Fruit fly (Drosophila melanogaster) whole organism, prepupa: ENCODE measurements around the gene Duox.
A peak's percentile ranks its signal among the peaks of the same experiment; 100 is the strongest.

Experiments
- CG10669 ChIP-seq: fragments of 200-800 bp; sonication (Bioruptor generic); optimal IDR thresholded peaks from 3 replicates; lab custom pipeline; 2018; ENCODE audit warnings: missing biosample characterization, mild to moderate bottlenecking, missing genetic modification characterization, moderate library complexity
- CG11762 ChIP-seq: fragments of 200-800 bp; sonication (Bioruptor generic); optimal IDR thresholded peaks from 3 replicates; lab custom pipeline; 2016; ENCODE audit warnings: missing biosample characterization, missing genetic modification characterization; ENCODE audit not compliant: insufficient read depth
- CG11902 ChIP-seq: fragments of 200-800 bp; sonication (Bioruptor generic); optimal IDR thresholded peaks from 3 replicates; lab custom pipeline; 2016; ENCODE audit warnings: missing biosample characterization, missing genetic modification characterization
- CG15336 ChIP-seq: fragments of 200-800 bp; sonication (Bioruptor generic); IDR thresholded peaks from 2 replicates; pipeline ENCODE4 v1.3.6; 2022; ENCODE audit warnings: missing biosample characterization, missing genetic modification characterization
- CG16779 ChIP-seq: fragments of 200-800 bp; sonication (Bioruptor generic); optimal IDR thresholded peaks from 3 replicates; lab custom pipeline; 2017; ENCODE audit warnings: missing biosample characterization, mild to moderate bottlenecking, missing genetic modification characterization
- CG3032 ChIP-seq: fragments of 200-800 bp; optimal IDR thresholded peaks from 2 replicates; lab custom pipeline; 2019; ENCODE audit warnings: missing biosample characterization, mild to moderate bottlenecking, missing genetic modification characterization, moderate library complexity
- CG31627 ChIP-seq: fragments of 200-800 bp; sonication (Bioruptor generic); optimal IDR thresholded peaks from 3 replicates; lab custom pipeline; 2016; ENCODE audit warnings: missing biosample characterization, missing genetic modification characterization
- CG32006 ChIP-seq: fragments of 200-800 bp; sonication (Bioruptor generic); optimal IDR thresholded peaks from 3 replicates; lab custom pipeline; 2017; ENCODE audit warnings: missing biosample characterization, mild to moderate bottlenecking, missing genetic modification characterization
- CG3919 ChIP-seq: fragments of 200-800 bp; sonication (Bioruptor generic); optimal IDR thresholded peaks from 3 replicates; lab custom pipeline; 2016; ENCODE audit warnings: missing biosample characterization, missing genetic modification characterization
- CG4318 ChIP-seq: fragments of 200-800 bp; sonication (Bioruptor generic); optimal IDR thresholded peaks from 3 replicates; lab custom pipeline; 2017; ENCODE audit warnings: missing biosample characterization, mild to moderate bottlenecking, missing genetic modification characterization
- CG6163 ChIP-seq: fragments of 200-800 bp; sonication (Bioruptor generic); IDR thresholded peaks from 3 replicates; pipeline ENCODE4 v1.3.6; 2022; ENCODE audit warnings: missing biosample characterization, missing genetic modification characterization
- CG6276 ChIP-seq: fragments of 200-800 bp; sonication (Bioruptor generic); optimal IDR thresholded peaks from 2 replicates; lab custom pipeline; 2017; ENCODE audit warnings: missing biosample characterization, mild to moderate bottlenecking, missing genetic modification characterization
- CG6808 ChIP-seq: fragments of 200-800 bp; sonication (Bioruptor generic); optimal IDR thresholded peaks from 3 replicates; lab custom pipeline; 2017; ENCODE audit warnings: missing biosample characterization, missing genetic modification characterization, mild to moderate bottlenecking, moderate library complexity, missing genetic modification reagents
- CG6854 ChIP-seq: fragments of 200-800 bp; sonication (Bioruptor generic); optimal IDR thresholded peaks from 2 replicates; lab custom pipeline; 2017; ENCODE audit warnings: missing biosample characterization, mild to moderate bottlenecking, missing genetic modification characterization
- CG7368 ChIP-seq: fragments of 200-800 bp; sonication (Bioruptor generic); optimal IDR thresholded peaks from 3 replicates; lab custom pipeline; 2016; ENCODE audit warnings: missing biosample characterization, missing genetic modification characterization
- CG8119 ChIP-seq: fragments of 200-800 bp; sonication (Bioruptor generic); IDR thresholded peaks from 3 replicates; pipeline ENCODE4 v1.3.6; 2022; ENCODE audit warnings: missing biosample characterization, missing genetic modification characterization
- CG8319 ChIP-seq: fragments of 200-800 bp; sonication (Bioruptor generic); optimal IDR thresholded peaks from 3 replicates; lab custom pipeline; 2016; ENCODE audit warnings: missing biosample characterization, missing genetic modification characterization
- CG8632 ChIP-seq: fragments of 200-800 bp; sonication (Bioruptor generic); optimal IDR thresholded peaks from 3 replicates; lab custom pipeline; 2016; ENCODE audit warnings: missing biosample characterization, missing genetic modification characterization
- Eip75B ChIP-seq: fragments of 200-800 bp; sonication (Bioruptor generic); optimal IDR thresholded peaks from 3 replicates; lab custom pipeline; 2016; ENCODE audit warnings: missing biosample characterization, missing genetic modification characterization
- Eip78C ChIP-seq: fragments of 200-800 bp; sonication (Bioruptor generic); peaks from one replicate; lab custom pipeline; 2016; ENCODE audit warnings: missing biosample characterization, missing genetic modification characterization
- Ets21C ChIP-seq: fragments of 200-800 bp; sonication (Bioruptor generic); optimal IDR thresholded peaks from 3 replicates; lab custom pipeline; 2016; ENCODE audit warnings: missing biosample characterization, missing genetic modification characterization
- Ets96B ChIP-seq: fragments of 200-800 bp; optimal IDR thresholded peaks from 2 replicates; lab custom pipeline; 2019; ENCODE audit warnings: missing biosample characterization, mild to moderate bottlenecking, missing genetic modification characterization, moderate library complexity
- Hr38 ChIP-seq: sonication (Bioruptor generic); optimal IDR thresholded peaks from 2 replicates; lab custom pipeline; 2016; ENCODE audit warnings: missing biosample characterization, missing genetic modification characterization
- Hr39 ChIP-seq: fragments of 200-800 bp; sonication (Bioruptor generic); optimal IDR thresholded peaks from 2 replicates; lab custom pipeline; 2016; ENCODE audit warnings: missing biosample characterization, missing genetic modification characterization
- Hr4 ChIP-seq: fragments of 200-800 bp; sonication (Bioruptor generic); optimal IDR thresholded peaks from 3 replicates; lab custom pipeline; 2016; ENCODE audit warnings: missing biosample characterization, missing genetic modification characterization
- Smox ChIP-seq: fragments of 200-800 bp; sonication (Bioruptor generic); optimal IDR thresholded peaks from 3 replicates; lab custom pipeline; 2016; ENCODE audit warnings: missing biosample characterization, missing genetic modification characterization
- achi ChIP-seq: fragments of 200-800 bp; sonication (Bioruptor generic); optimal IDR thresholded peaks from 3 replicates; lab custom pipeline; 2016; ENCODE audit warnings: missing biosample characterization, missing genetic modification characterization
- dsx ChIP-seq: fragments of 200-800 bp; optimal IDR thresholded peaks from 3 replicates; lab custom pipeline; 2019; ENCODE audit warnings: missing biosample characterization, mild to moderate bottlenecking, missing genetic modification characterization, moderate library complexity; ENCODE audit not compliant: poor library complexity, severe bottlenecking
- eg ChIP-seq: fragments of 200-800 bp; sonication (Bioruptor generic); IDR thresholded peaks from 3 replicates; pipeline ENCODE4 v1.3.6; 2022; ENCODE audit warnings: missing biosample characterization, missing genetic modification characterization
- esn ChIP-seq: fragments of 200-800 bp; sonication (Bioruptor generic); optimal IDR thresholded peaks from 2 replicates; lab custom pipeline; 2016; ENCODE audit warnings: missing biosample characterization, mild to moderate bottlenecking, missing genetic modification characterization, moderate library complexity
- fd59A ChIP-seq: fragments of 200-800 bp; sonication (Bioruptor generic); optimal IDR thresholded peaks from 2 replicates; lab custom pipeline; 2017; ENCODE audit warnings: missing biosample characterization, mild to moderate bottlenecking, missing genetic modification characterization, missing genetic modification reagents
- fd85E ChIP-seq: fragments of 200-800 bp; sonication (Bioruptor generic); optimal IDR thresholded peaks from 3 replicates; lab custom pipeline; 2016; ENCODE audit warnings: missing biosample characterization, missing genetic modification characterization
- fkh ChIP-seq: fragments of 200-800 bp; sonication (Bioruptor generic); optimal IDR thresholded peaks from 3 replicates; lab custom pipeline; 2017; ENCODE audit warnings: missing biosample characterization, mild to moderate bottlenecking, missing genetic modification characterization, moderate library complexity
- lz ChIP-seq: fragments of 200-800 bp; sonication (Bioruptor generic); optimal IDR thresholded peaks from 3 replicates; lab custom pipeline; 2016; ENCODE audit warnings: missing biosample characterization, missing genetic modification characterization
- net ChIP-seq: fragments of 200-800 bp; sonication (Bioruptor generic); optimal IDR thresholded peaks from 3 replicates; lab custom pipeline; 2016; ENCODE audit warnings: missing biosample characterization, missing genetic modification characterization
- pdm3 ChIP-seq: fragments of 200-800 bp; sonication (Bioruptor generic); optimal IDR thresholded peaks from 3 replicates; lab custom pipeline; 2016; ENCODE audit warnings: missing biosample characterization, missing genetic modification characterization
- svp ChIP-seq: fragments of 200-800 bp; sonication (Bioruptor generic); peaks from one replicate; lab custom pipeline; 2016; ENCODE audit warnings: missing biosample characterization, missing genetic modification characterization

The Duox gene

DNA sequence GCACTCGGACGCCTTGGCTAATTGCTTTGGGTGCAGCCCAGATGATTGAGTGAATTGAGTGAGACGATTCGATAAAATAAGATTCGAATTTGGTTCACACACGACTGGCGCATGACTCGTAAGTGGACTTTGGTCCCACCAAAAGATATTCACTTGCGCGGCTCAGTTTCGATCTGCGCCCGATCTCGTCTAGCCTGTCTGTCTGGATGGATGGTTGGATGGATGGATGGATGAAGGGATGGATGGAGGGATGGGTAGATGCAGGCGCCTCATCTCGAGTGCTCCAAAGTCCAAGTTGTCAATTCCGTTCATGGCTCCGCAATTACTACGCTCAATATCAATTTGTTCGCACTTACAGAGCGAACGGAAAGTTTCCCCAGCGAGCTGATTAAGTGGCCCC is 27.5 kb downstream of the Duox start (continued):
- TF ChIP-seq Hr39 (GFP tag; lab: Kevin White, UChicago) (no peak), CG16779 (peak; percentile 39), CG6276 (peak; percentile 88), fkh (GFP tag; lab: Kevin White, UChicago) (no peak), CG6808 (peak; percentile 84), Hr38 (GFP tag; lab: Kevin White, UChicago) (peak; percentile 27), fd59A (GFP tag; lab: Kevin White, UChicago) (no peak), CG4318 (no peak), fd85E (GFP tag; lab: Kevin White, UChicago) (no peak), CG3919 (GFP tag; lab: Kevin White, UChicago) (peak; percentile 43), CG8632 (GFP tag; lab: Kevin White, UChicago) (no peak), net (GFP tag; lab: Kevin White, UChicago) (peak; percentile 38), CG11902 (GFP tag; lab: Kevin White, UChicago) (no peak), CG3032 (peak; percentile 16), pdm3 (GFP tag; lab: Kevin White, UChicago) (no peak)

DNA sequence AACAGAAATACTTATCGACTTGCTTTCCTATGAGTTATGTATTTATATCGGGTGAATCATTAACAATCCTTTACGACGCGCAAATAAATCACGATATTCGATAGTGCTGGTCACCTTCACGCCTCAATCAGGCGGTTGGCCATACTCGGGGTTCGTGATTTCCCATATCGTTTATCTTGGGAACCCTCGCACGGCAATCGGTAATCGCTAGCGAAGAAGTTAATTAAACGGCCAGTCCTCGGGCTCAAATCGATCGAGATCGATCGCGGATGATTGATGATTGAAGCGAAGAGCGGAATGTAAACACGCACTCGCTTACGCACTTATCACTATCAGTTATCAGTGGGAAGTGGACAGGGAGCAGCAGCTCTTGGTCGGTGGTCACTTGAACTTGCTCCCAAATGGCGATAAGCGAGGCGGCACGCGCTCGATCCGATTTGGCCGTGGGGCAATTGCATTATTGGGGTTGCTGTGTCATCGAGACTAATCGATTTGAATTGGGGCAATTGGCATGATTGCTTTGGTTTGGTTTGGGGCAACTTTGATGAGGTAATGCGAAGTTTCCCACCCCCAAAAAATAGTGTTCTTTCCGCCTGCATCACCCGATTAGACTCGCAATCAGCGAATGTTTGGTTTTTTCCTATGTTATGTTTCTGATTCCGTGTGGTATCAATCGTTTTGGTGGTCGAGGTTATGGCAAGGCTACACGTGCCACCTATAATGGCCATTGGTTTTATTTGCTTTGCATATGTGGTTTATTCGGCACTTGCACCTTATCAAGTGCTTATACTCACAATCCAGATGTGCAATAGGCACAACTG is 28.9 kb downstream of the Duox start:
- TF ChIP-seq CG3919 (GFP tag; lab: Kevin White, UChicago) (no peak), svp (peak; percentile 91)
- TF ChIP-seq, all 60 proteins: peak for 1

DNA sequence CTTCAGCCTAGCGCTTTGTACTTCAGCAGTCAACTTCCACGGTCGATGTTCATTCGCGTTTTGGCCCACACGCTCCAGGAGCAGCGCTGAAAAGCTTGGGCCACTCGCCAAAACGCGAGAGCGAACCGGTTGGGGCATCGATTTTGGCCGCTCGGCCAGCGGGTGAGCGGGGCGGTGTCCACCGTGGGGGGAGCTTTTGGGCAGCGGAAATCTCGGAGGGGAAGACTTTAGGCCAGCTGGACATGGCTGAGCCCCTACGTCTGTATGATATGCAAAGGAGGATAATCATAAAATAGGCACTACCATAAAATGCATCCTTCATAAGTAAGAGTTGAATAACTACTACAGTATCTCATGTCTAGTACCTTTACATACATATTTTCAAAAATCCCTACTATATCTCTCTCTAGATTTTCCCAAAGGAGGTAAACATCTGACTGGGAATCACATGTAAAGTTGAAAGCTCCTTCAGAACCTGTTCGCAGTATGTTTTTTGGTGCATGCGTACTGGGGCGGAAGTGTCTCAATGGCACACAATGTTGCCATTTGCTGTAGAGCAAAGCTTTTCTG is 30.1 kb downstream of the Duox start, which contains the start of gene Syt1:
Gene Syt1, minus strand, starts transcription at position 71 of the 570 bp plus-strand sequence.
- TF ChIP-seq fd85E (GFP tag; lab: Kevin White, UChicago) = no peak
- no peak for TF ChIP-seq CG3032
- TF ChIP-seq CG11762 (GFP tag; lab: Kevin White, UChicago) = no peak
- no peak for TF ChIP-seq CG32006 (GFP tag; lab: Kevin White, UChicago)
- no peak for TF ChIP-seq achi (GFP tag; lab: Kevin White, UChicago)
- TF ChIP-seq Hr38 (GFP tag; lab: Kevin White, UChicago) = no peak
- peak; percentile 51; the same call in 1 of the 3 replicates for TF ChIP-seq CG6163 (GFP tag; lab: Robert Waterston, UW)
- 0 out of 3 replicates have a peak, but pooled peaks have one; percentile 13 for TF ChIP-seq eg (GFP tag; lab: Robert Waterston, UW)
- TF ChIP-seq svp = peak; percentile 28
- no peak for TF ChIP-seq CG7368
- no peak for TF ChIP-seq CG31627
- no peak for TF ChIP-seq CG8119 (GFP tag; lab: Robert Waterston, UW)
- no peak for TF ChIP-seq pdm3 (GFP tag; lab: Kevin White, UChicago)
- peak; percentile 8 for TF ChIP-seq Hr4 (GFP tag; lab: Kevin White, UChicago)
- no peak for TF ChIP-seq esn (GFP tag; lab: Kevin White, UChicago)
- TF ChIP-seq lz = no peak
- no peak for TF ChIP-seq Ets21C (GFP tag; lab: Kevin White, UChicago)
- peak; percentile 66 for TF ChIP-seq Eip78C (GFP tag; lab: Kevin White, UChicago)
- no peak for TF ChIP-seq Ets96B (tag; lab: Kevin White, UChicago)
- no peak for TF ChIP-seq Smox
- TF ChIP-seq CG6808 = no peak
- TF ChIP-seq CG10669 = no peak
- TF ChIP-seq CG6854 (GFP tag; lab: Kevin White, UChicago) = no peak
- no peak for TF ChIP-seq CG6276
- TF ChIP-seq CG8319 (GFP tag; lab: Kevin White, UChicago) = no peak
- TF ChIP-seq CG15336 = peak; percentile 18; the same call in 1 of the 2 replicates
- no peak for TF ChIP-seq Eip75B
- peak; percentile 28 for TF ChIP-seq dsx (GFP tag; lab: Kevin White, UChicago)
